Worm (Caenorhabditis elegans): Measurements from ENCODE around the gene clec-143.

DNA sequence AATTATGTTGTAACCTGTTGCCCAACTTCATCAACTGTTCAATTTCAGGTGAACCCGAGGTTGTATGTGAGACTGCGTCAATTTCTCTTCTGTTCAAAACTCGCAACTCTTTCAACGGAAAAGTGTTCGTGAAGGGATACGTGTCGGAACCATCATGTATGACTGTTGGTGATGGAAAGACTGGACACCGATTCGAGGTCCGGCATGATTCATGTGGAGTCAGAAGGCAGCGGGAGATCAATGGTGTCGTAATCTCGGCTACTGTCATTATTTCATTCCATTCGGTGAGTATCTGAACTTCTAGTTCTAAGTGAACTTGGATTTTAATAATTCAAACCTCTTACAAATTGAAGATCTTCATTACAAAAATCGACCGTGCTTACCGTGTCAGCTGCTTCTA lies 32.3 kb downstream of the clec-143 start:
- no peak for TF ChIP-seq sptf-1 (tag; optimal IDR thresholded peaks at IDR 0.05)
- no peak for TF ChIP-seq nhr-12 (tag; optimal IDR thresholded peaks at IDR 0.05)
- TF ChIP-seq nhr-77 (tag; optimal IDR thresholded peaks at IDR 0.05): no peak
- TF ChIP-seq ceh-82 (tag; optimal IDR thresholded peaks at IDR 0.05): no peak
- TF ChIP-seq sox-4 (tag; optimal IDR thresholded peaks at IDR 0.05): no peak
- TF ChIP-seq blmp-1 (tag; optimal IDR thresholded peaks at IDR 0.05): no peak
- no peak for TF ChIP-seq jun-1 (tag; optimal IDR thresholded peaks at IDR 0.05)
- no peak for TF ChIP-seq fkh-10 (GFP tag; optimal IDR thresholded peaks at IDR 0.05)

All from whole organism, L1 larva.